Fruit fly (Drosophila melanogaster) whole organism, embryonic: Measurements from ENCODE around the gene Pa1.
A peak's percentile ranks its signal among the peaks of the same experiment; 100 is the strongest.

Experiments used
- Atf-2 ChIP-seq: fragments of 200-800 bp; sonication (Bioruptor generic); optimal IDR thresholded peaks from 2 replicates; lab custom pipeline; 2016; ENCODE audit warnings: missing biosample characterization, missing genetic modification characterization
- B-H2 ChIP-seq: fragments of 200-800 bp; sonication (Bioruptor generic); optimal IDR thresholded peaks from 2 replicates; lab custom pipeline; 2018; ENCODE audit warnings: missing biosample characterization, mild to moderate bottlenecking, missing genetic modification characterization
- CG10462 ChIP-seq: fragments of 200-800 bp; sonication (Bioruptor generic); optimal IDR thresholded peaks from 2 replicates; lab custom pipeline; 2016; ENCODE audit warnings: missing biosample characterization, missing genetic modification characterization
- CG11085 ChIP-seq: fragments of 200-800 bp; sonication (Bioruptor generic); IDR thresholded peaks from 2 replicates; pipeline ENCODE4 v1.3.6; 2022; ENCODE audit warnings: missing biosample characterization, missing genetic modification characterization
- CG11093 ChIP-seq: fragments of 200-800 bp; sonication (Bioruptor generic); IDR thresholded peaks from 3 replicates; pipeline ENCODE4 v1.3.6; 2022; ENCODE audit warnings: missing biosample characterization, missing genetic modification characterization
- CG11456 ChIP-seq: fragments of 200-800 bp; sonication (Bioruptor generic); IDR thresholded peaks from 3 replicates; pipeline ENCODE4 v1.3.6; 2022; ENCODE audit warnings: missing biosample characterization, missing genetic modification characterization
- CG12071 ChIP-seq: fragments of 200-800 bp; sonication (Bioruptor generic); optimal IDR thresholded peaks from 3 replicates; lab custom pipeline; 2018; ENCODE audit warnings: missing biosample characterization, mild to moderate bottlenecking, missing genetic modification characterization
- CG12219 ChIP-seq: fragments of 200-800 bp; sonication (Bioruptor generic); optimal IDR thresholded peaks from 3 replicates; lab custom pipeline; 2018; ENCODE audit warnings: missing biosample characterization, mild to moderate bottlenecking, missing genetic modification characterization
- CG12769 ChIP-seq: fragments of 200-800 bp; sonication (Bioruptor generic); optimal IDR thresholded peaks from 2 replicates; lab custom pipeline; 2019; ENCODE audit warnings: missing biosample characterization, mild to moderate bottlenecking, missing genetic modification characterization, moderate library complexity
- CG13775 ChIP-seq: fragments of 200-800 bp; sonication (Bioruptor generic); optimal IDR thresholded peaks from 3 replicates; lab custom pipeline; 2017; ENCODE audit warnings: missing biosample characterization, mild to moderate bottlenecking, missing genetic modification characterization
- CG16815 ChIP-seq: fragments of 200-800 bp; sonication (Bioruptor generic); optimal IDR thresholded peaks from 3 replicates; lab custom pipeline; 2017; ENCODE audit warnings: missing biosample characterization, mild to moderate bottlenecking, missing genetic modification characterization
- CG16863 ChIP-seq: fragments of 200-800 bp; sonication (Bioruptor generic); optimal IDR thresholded peaks from 3 replicates; lab custom pipeline; 2016; ENCODE audit warnings: missing biosample characterization, missing genetic modification characterization
- CG17359 ChIP-seq: fragments of 200-800 bp; sonication (Bioruptor generic); optimal IDR thresholded peaks from 3 replicates; lab custom pipeline; 2018; ENCODE audit warnings: missing biosample characterization, mild to moderate bottlenecking, missing genetic modification characterization, moderate library complexity
- CG17612 ChIP-seq: fragments of 200-800 bp; sonication (Bioruptor generic); IDR thresholded peaks from 2 replicates; pipeline ENCODE4 v1.3.6; 2022; ENCODE audit warnings: missing biosample characterization, missing genetic modification characterization
- CG17912 ChIP-seq: fragments of 200-800 bp; sonication (Bioruptor generic); optimal IDR thresholded peaks from 2 replicates; lab custom pipeline; 2018; ENCODE audit warnings: missing biosample characterization, mild to moderate bottlenecking, missing genetic modification characterization
- CG2678 ChIP-seq: fragments of 200-800 bp; sonication (Bioruptor generic); optimal IDR thresholded peaks from 3 replicates; lab custom pipeline; 2019; ENCODE audit warnings: missing biosample characterization, mild to moderate bottlenecking, missing genetic modification characterization, moderate library complexity
- CG2889 ChIP-seq: fragments of 200-800 bp; sonication (Bioruptor generic); IDR thresholded peaks from 3 replicates; pipeline ENCODE4 v1.3.6; 2022; ENCODE audit warnings: missing biosample characterization, missing genetic modification characterization
- CG3838 ChIP-seq: fragments of 200-800 bp; sonication (Bioruptor generic); optimal IDR thresholded peaks from 3 replicates; lab custom pipeline; 2016; ENCODE audit warnings: missing biosample characterization, missing genetic modification characterization
- CG4282 ChIP-seq: fragments of 200-800 bp; sonication (Bioruptor generic); optimal IDR thresholded peaks from 2 replicates; lab custom pipeline; 2016; ENCODE audit warnings: missing biosample characterization, missing genetic modification characterization
- CG4730 ChIP-seq: fragments of 200-800 bp; sonication (Bioruptor generic); IDR thresholded peaks from 2 replicates; pipeline ENCODE4 v1.3.6; 2022; ENCODE audit warnings: missing biosample characterization, missing genetic modification characterization
- CG7987 ChIP-seq: fragments of 200-800 bp; sonication (Bioruptor generic); optimal IDR thresholded peaks from 2 replicates; lab custom pipeline; 2018; ENCODE audit warnings: missing biosample characterization, mild to moderate bottlenecking, missing genetic modification characterization, moderate library complexity
- CG8478 ChIP-seq: fragments of >200 bp; optimal IDR thresholded peaks from 2 replicates; lab custom pipeline; 2018
- CHES-1-like ChIP-seq: fragments of 200-800 bp; sonication (Bioruptor generic); optimal IDR thresholded peaks from 2 replicates; lab custom pipeline; 2016; ENCODE audit warnings: missing biosample characterization, missing genetic modification characterization
- CrebB ChIP-seq: fragments of 200-800 bp; sonication (Bioruptor generic); optimal IDR thresholded peaks from 3 replicates; lab custom pipeline; 2018; ENCODE audit warnings: missing biosample characterization, mild to moderate bottlenecking, missing genetic modification characterization
- Doc3 ChIP-seq: fragments of 200-800 bp; sonication (Bioruptor generic); IDR thresholded peaks from 3 replicates; pipeline ENCODE4 v1.3.6; 2022; ENCODE audit warnings: missing biosample characterization, missing genetic modification characterization; ENCODE audit not compliant: partially characterized antibody
- Hr78 ChIP-seq, 2 experiments: fragments of 200-800 bp in 1 of 2; fragments of >200 bp in 1 of 2; sonication (Bioruptor generic) in 1 of 2; optimal IDR thresholded peaks; 2 replicates each; lab custom pipeline; 2017 to 2019; ENCODE audit warnings: missing biosample characterization in 2 of 2, missing genetic modification characterization in 2 of 2, mild to moderate bottlenecking in 1 of 2, moderate library complexity in 1 of 2
- MBD-R2 ChIP-seq: fragments of 200-800 bp; sonication (Bioruptor generic); IDR thresholded peaks from 2 replicates; pipeline ENCODE4 v1.3.6; 2022; ENCODE audit warnings: missing biosample characterization, missing genetic modification characterization
- Med ChIP-seq: fragments of 200-800 bp; sonication (Bioruptor generic); peaks from one replicate; lab custom pipeline; 2016; ENCODE audit warnings: missing biosample characterization, missing genetic modification characterization, mild to moderate bottlenecking, inconsistent platforms, moderate library complexity
- Neu2 ChIP-seq: fragments of 200-800 bp; sonication (Bioruptor generic); optimal IDR thresholded peaks from 3 replicates; lab custom pipeline; 2016; ENCODE audit warnings: missing biosample characterization, missing genetic modification characterization, borderline replicate concordance
- Nf-YC ChIP-seq: fragments of 200-800 bp; optimal IDR thresholded peaks from 3 replicates; lab custom pipeline; 2019; ENCODE audit warnings: missing biosample characterization, mild to moderate bottlenecking, missing genetic modification characterization, moderate library complexity
- Oaz ChIP-seq: fragments of 200-800 bp; sonication (Bioruptor generic); IDR thresholded peaks from 2 replicates; pipeline ENCODE4 v1.3.6; 2022; ENCODE audit warnings: missing biosample characterization, missing genetic modification characterization
- Pdp1 ChIP-seq, 2 experiments: fragments of 200-800 bp; sonication (Bioruptor generic); optimal IDR thresholded peaks; 3 replicates each; lab custom pipeline; 2016; ENCODE audit warnings: missing biosample characterization in 2 of 2, missing genetic modification characterization in 2 of 2, mild to moderate bottlenecking in 1 of 2, moderate library complexity in 1 of 2
- Rx ChIP-seq: fragments of 200-800 bp; sonication (Bioruptor generic); IDR thresholded peaks from 2 replicates; pipeline ENCODE4 v1.3.6; 2022; ENCODE audit warnings: missing biosample characterization, missing genetic modification characterization
- bsh ChIP-seq, 2 experiments: fragments of 200-800 bp; sonication (Bioruptor generic); optimal IDR thresholded peaks; 2 replicates each; lab custom pipeline; 2017 to 2018; ENCODE audit warnings: mild to moderate bottlenecking in 2 of 2, missing biosample characterization in 2 of 2, missing genetic modification characterization in 2 of 2, moderate library complexity in 1 of 2
- chm ChIP-seq: fragments of 200-800 bp; sonication (Bioruptor generic); IDR thresholded peaks from 2 replicates; pipeline ENCODE4 v1.3.6; 2022; ENCODE audit warnings: missing biosample characterization, missing genetic modification characterization
- crol ChIP-seq: fragments of 200-800 bp; sonication (Bioruptor generic); IDR thresholded peaks from 2 replicates; pipeline ENCODE4 v1.3.6; 2022; ENCODE audit warnings: missing biosample characterization, missing genetic modification characterization
- exex ChIP-seq: fragments of 200-800 bp; sonication (Bioruptor generic); optimal IDR thresholded peaks from 4 replicates; lab custom pipeline; 2018; ENCODE audit warnings: missing biosample characterization, mild to moderate bottlenecking, missing genetic modification characterization, moderate library complexity
- gcm2 ChIP-seq: fragments of 200-800 bp; sonication (Bioruptor generic); optimal IDR thresholded peaks from 2 replicates; lab custom pipeline; 2016; ENCODE audit warnings: missing biosample characterization, missing genetic modification characterization
- gem ChIP-seq: fragments of 200-800 bp; sonication (Bioruptor generic); optimal IDR thresholded peaks from 2 replicates; lab custom pipeline; 2019; ENCODE audit warnings: missing biosample characterization, mild to moderate bottlenecking, missing genetic modification characterization, moderate library complexity
- grau ChIP-seq: fragments of 200-800 bp; optimal IDR thresholded peaks from 3 replicates; lab custom pipeline; 2019; ENCODE audit warnings: missing biosample characterization, mild to moderate bottlenecking, missing genetic modification characterization, moderate library complexity
- jumu ChIP-seq: fragments of 200-800 bp; sonication (Bioruptor generic); optimal IDR thresholded peaks from 3 replicates; lab custom pipeline; 2016; ENCODE audit warnings: missing biosample characterization, missing genetic modification characterization
- mirr ChIP-seq: fragments of 200-800 bp; sonication (Bioruptor generic); optimal IDR thresholded peaks from 3 replicates; lab custom pipeline; 2018; ENCODE audit warnings: missing biosample characterization, mild to moderate bottlenecking, missing genetic modification characterization
- pita ChIP-seq: fragments of 200-800 bp; sonication (Bioruptor generic); optimal IDR thresholded peaks from 2 replicates; lab custom pipeline; 2017; ENCODE audit warnings: missing biosample characterization, mild to moderate bottlenecking, missing genetic modification characterization
- prd ChIP-seq, 3 experiments: fragments of >200 bp in 2 of 3; fragments of 200-800 bp in 1 of 3; sonication (Bioruptor generic) in 1 of 3; optimal IDR thresholded peaks in 2 of 3; IDR thresholded peaks in 1 of 3; 2 replicates in 2 of 3; 3 replicates in 1 of 3; pipeline versions ENCODE4 v1.3.6 to Lab custom; 2017 to 2022; ENCODE audit warnings: missing biosample characterization in 1 of 3, missing genetic modification characterization in 1 of 3
- row ChIP-seq: fragments of 200-800 bp; sonication (Bioruptor generic); IDR thresholded peaks from 3 replicates; pipeline ENCODE4 v1.3.6; 2022; ENCODE audit warnings: missing biosample characterization, missing genetic modification characterization
- seq ChIP-seq: fragments of 200-800 bp; sonication (Bioruptor generic); IDR thresholded peaks from 2 replicates; pipeline ENCODE4 v1.3.6; 2022; ENCODE audit warnings: missing biosample characterization, missing genetic modification characterization
- sug ChIP-seq: fragments of 200-800 bp; optimal IDR thresholded peaks from 2 replicates; lab custom pipeline; 2019; ENCODE audit warnings: missing biosample characterization, mild to moderate bottlenecking, missing genetic modification characterization, moderate library complexity
- tgo ChIP-seq: fragments of 200-800 bp; sonication (Bioruptor generic); IDR thresholded peaks from 3 replicates; pipeline ENCODE4 v1.3.6; 2022; ENCODE audit warnings: missing biosample characterization, missing genetic modification characterization
- tin ChIP-seq: fragments of 200-800 bp; sonication (Bioruptor generic); optimal IDR thresholded peaks from 3 replicates; lab custom pipeline; 2016; ENCODE audit warnings: missing biosample characterization, missing genetic modification characterization
- trh ChIP-seq: fragments of 200-800 bp; sonication (Bioruptor generic); optimal IDR thresholded peaks from 2 replicates; lab custom pipeline; 2016; ENCODE audit warnings: missing biosample characterization, missing genetic modification characterization
- twi ChIP-seq: fragments of 200-800 bp; optimal IDR thresholded peaks from 2 replicates; lab custom pipeline; 2019; ENCODE audit warnings: missing biosample characterization, mild to moderate bottlenecking, missing genetic modification characterization, moderate library complexity
- vvl ChIP-seq: fragments of 200-800 bp; sonication (Bioruptor generic); IDR thresholded peaks from 2 replicates; pipeline ENCODE4 v1.3.6; 2022; ENCODE audit warnings: missing biosample characterization, missing genetic modification characterization

Gene Pa1

dm6 chrX:11342168-11342567 lies 16.9 kb upstream of the Pa1 start (continued):
- TF ChIP-seq prd (optimal IDR thresholded peaks at IDR 0.05; lab: Kevin White, UChicago) (no peak), prd (GFP tag; IDR thresholded peaks at IDR 0.05; lab: Robert Waterston, UW) (no peak), Atf-2 (GFP tag; lab: Kevin White, UChicago) (no peak), jumu (GFP tag; lab: Kevin White, UChicago) (no peak), CG10462 (GFP tag; lab: Kevin White, UChicago) (no peak), CG11085 (no peak), CG2889 (GFP tag; lab: Robert Waterston, UW) (no peak), Doc3 (no peak), grau (tag; lab: Kevin White, UChicago) (peak; percentile 72), CG7987 (GFP tag; lab: Kevin White, UChicago) (no peak), crol (GFP tag; lab: Robert Waterston, UW) (peak; percentile 77), bsh (GFP tag; optimal IDR thresholded peaks at IDR 0.05; lab: Kevin White, UChicago) (no peak), chm (GFP tag; lab: Robert Waterston, UW) (no peak), CG11456 (GFP tag; lab: Robert Waterston, UW) (no peak), CG16863 (GFP tag; lab: Kevin White, UChicago) (no peak), CG4282 (GFP tag; lab: Kevin White, UChicago) (no peak), tgo (GFP tag; lab: Robert Waterston, UW) (0 out of 3 replicates have a peak, but pooled peaks have one; percentile 13), Oaz (GFP tag; lab: Robert Waterston, UW) (no peak), CG16815 (GFP tag; lab: Kevin White, UChicago) (no peak), Rx (no peak), CG17359 (tag; lab: Kevin White, UChicago) (no peak), row (GFP tag; lab: Robert Waterston, UW) (peak; percentile 48)

dm6 chrX:11342771-11343170 lies 16.3 kb upstream of the Pa1 start:
- TF ChIP-seq CG3838 (GFP tag; lab: Kevin White, UChicago): no peak
- TF ChIP-seq CrebB (tag; lab: Kevin White, UChicago): no peak
- TF ChIP-seq CG12071: no peak
- TF ChIP-seq Hr78 (GFP tag; optimal IDR thresholded peaks at IDR 0.05; lab: Kevin White, UChicago): no peak
- TF ChIP-seq trh (GFP tag; lab: Kevin White, UChicago): no peak
- peak; percentile 25 for TF ChIP-seq gem (tag; lab: Kevin White, UChicago)
- TF ChIP-seq Pdp1 (GFP tag; optimal IDR thresholded peaks at IDR 0.05; lab: Kevin White, UChicago): no peak
- TF ChIP-seq Neu2 (GFP tag; lab: Kevin White, UChicago): no peak
- TF ChIP-seq vvl: no peak
- no peak for TF ChIP-seq Nf-YC
- peak; percentile 10 for TF ChIP-seq mirr (GFP tag; lab: Kevin White, UChicago)
- peak; percentile 74 for TF ChIP-seq exex (tag; lab: Kevin White, UChicago)
- no peak for TF ChIP-seq MBD-R2 (GFP tag; lab: Robert Waterston, UW)
- no peak for TF ChIP-seq CHES-1-like (GFP tag; lab: Kevin White, UChicago)
- TF ChIP-seq twi: no peak
- TF ChIP-seq CG17912 (GFP tag; lab: Kevin White, UChicago): no peak
- no peak for TF ChIP-seq CG17612 (GFP tag; lab: Robert Waterston, UW)
- no peak for TF ChIP-seq CG11093
- no peak for TF ChIP-seq CG4730 (GFP tag; lab: Robert Waterston, UW)
- no peak for TF ChIP-seq pita
- TF ChIP-seq CG2678 (tag; lab: Kevin White, UChicago): no peak
- TF ChIP-seq tin: no peak
- TF ChIP-seq CG8478 (lab: Kevin White, UChicago): no peak
- TF ChIP-seq B-H2 (GFP tag; lab: Kevin White, UChicago): no peak
- TF ChIP-seq CG13775: no peak
- no peak for TF ChIP-seq gcm2 (GFP tag; lab: Kevin White, UChicago)
- TF ChIP-seq CG12769 (tag; lab: Kevin White, UChicago): no peak
- peak; percentile 20 for TF ChIP-seq Med (GFP tag; lab: Kevin White, UChicago)
- TF ChIP-seq sug (tag; lab: Kevin White, UChicago): peak; percentile 42
- no peak for TF ChIP-seq CG12219 (GFP tag; lab: Kevin White, UChicago)
- no peak for TF ChIP-seq seq (GFP tag; lab: Robert Waterston, UW)
